Fruit fly (Drosophila melanogaster) ovary, adult (tissue): Measurements from ENCODE around the gene Nedd8.

Experiments used
- CG17801 ChIP-seq: fragments of 200-800 bp; optimal IDR thresholded peaks from 2 replicates; lab custom pipeline; 2019; ENCODE audit warnings: missing biosample characterization, mild to moderate bottlenecking, missing genetic modification characterization, moderate library complexity; ENCODE audit not compliant: partially characterized antibody

The Nedd8 gene

DNA sequence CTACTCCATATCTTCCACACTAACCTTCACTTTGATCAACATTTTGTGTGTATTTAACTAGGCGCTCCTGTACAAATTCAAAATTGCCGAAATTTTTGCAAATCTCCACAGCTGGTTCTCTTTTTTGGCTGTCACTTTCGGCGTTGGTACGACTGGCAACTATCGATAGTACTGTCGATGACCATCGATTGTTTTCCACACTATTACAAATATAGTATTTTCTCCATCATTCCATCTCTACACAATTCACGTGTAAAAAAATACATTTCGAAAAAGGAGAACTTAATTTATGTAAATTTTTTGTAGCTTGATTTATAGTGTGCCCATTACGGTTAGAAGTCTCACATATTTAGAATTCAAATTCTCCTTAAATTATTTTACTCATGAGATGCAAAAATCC lies at the start of gene Nedd8:
TSS of gene Nedd8 (minus strand) at position 164 of the 400 bp plus-strand sequence.
- peak; percentile 31 for TF ChIP-seq CG17801 (GFP tag; lab: Kevin White, UChicago)

- no peak for TF ChIP-seq CG17801 (GFP tag; lab: Kevin White, UChicago)
These were observed 45.5 kb upstream of the Nedd8 start, which contains the start of gene CG31792 for dm6 chr2L:18997148-18997547. Gene CG31792, plus strand, starts transcription at chr2L:18997448.

DNA sequence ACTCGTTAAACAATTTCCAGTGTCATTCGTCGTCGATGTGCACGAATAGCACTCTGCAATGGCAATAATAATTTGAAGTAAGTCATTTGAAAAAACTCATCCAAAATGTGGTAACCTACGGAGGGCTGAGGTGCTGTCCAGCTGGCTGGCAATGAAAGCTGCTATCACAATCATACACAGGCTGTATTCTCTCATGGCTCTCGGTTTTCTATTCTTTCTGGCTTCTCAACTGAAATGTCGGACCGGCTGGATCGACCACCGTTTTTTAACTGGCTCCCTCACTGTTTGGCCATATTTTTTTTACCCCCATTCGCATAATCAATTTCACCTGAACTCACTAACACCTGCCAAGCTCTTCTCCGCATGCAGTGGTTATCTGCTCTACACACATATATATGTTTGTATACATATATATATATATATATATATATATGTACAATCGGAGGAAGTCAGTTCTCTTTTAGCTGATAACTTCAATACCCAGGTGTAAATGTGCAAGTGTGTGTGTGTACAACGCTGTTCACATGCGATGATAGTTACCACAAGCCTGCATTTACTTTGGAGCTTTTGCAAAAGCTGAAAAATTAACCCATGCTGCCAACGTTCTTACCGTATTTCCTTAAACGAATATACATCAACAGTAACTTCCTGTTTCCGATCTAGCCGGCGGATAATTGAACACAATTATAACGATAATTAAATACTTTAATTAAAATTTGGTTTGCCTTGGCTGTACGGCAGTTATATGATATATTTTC lies 44.2 kb upstream of the Nedd8 start, which contains the start of gene CG10650:
TSS of gene CG10650 (minus strand) at position 275 of the 758 bp plus-strand sequence.
- TF ChIP-seq CG17801 (GFP tag; lab: Kevin White, UChicago) = no peak

dm6 chr2L:18992196-18992595 lies 40.6 kb upstream of the Nedd8 start, which contains the start of gene CG46465:
Gene CG46465, plus strand, starts transcription at chr2L:18992496.
- TF ChIP-seq CG17801 (GFP tag; lab: Kevin White, UChicago) = no peak

- TF ChIP-seq CG17801 (GFP tag; lab: Kevin White, UChicago) = no peak
These were observed 39.1 kb upstream of the Nedd8 start, which contains the start of gene CG15169 for dm6 chr2L:18990720-18991119. Gene CG15169, plus strand, starts transcription at chr2L:18991020.

dm6 chr2L:18990133-18990532 lies 38.5 kb upstream of the Nedd8 start, which contains the start of gene CG15170:
Gene CG15170, minus strand, starts transcription at chr2L:18990233.
- no peak for TF ChIP-seq CG17801 (GFP tag; lab: Kevin White, UChicago)

DNA sequence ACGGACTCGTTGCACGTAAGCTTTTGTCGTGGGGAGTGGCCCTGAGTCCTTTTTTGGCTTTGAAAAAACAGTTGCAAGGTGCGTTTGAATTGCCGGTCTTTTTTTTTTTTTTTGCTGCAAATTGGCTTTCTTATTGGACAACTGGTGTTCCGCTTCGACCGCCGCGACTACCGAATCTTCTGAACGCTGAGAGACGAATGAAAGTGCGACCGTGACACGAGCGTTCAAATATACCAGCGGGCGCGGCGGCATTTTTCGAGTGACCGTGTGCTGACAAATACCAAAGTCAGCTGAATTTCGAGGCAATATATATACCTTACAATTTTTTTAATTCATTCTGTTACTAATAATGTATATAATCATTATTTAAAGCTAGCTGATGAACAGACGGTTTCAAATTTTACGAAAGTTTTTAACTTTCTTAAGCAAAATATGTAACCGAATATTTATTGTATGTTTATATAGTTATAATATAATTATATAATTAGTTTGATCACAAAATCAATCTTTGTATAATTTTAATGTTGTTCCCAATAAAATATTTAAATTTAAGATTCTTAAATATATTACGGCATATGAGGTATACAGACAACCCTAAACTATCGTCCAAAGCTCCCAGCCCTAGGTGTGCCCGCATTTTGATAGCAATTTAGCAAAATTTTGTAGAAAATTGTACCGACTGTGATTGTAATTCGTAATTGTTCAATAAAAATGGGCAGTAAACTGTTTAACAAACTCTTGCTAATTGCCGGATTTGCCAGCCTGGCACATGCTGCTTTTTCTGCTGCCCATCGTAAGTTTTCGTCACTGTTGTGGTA lies 35.6 kb upstream of the Nedd8 start, which contains the start of the genes Swip-1 and EMC5:
TSS of gene Swip-1 (minus strand) at position 203 of the 818 bp plus-strand sequence.
TSS of gene EMC5 (plus strand) at position 630 of the 818 bp plus-strand sequence.
- TF ChIP-seq CG17801 (GFP tag; lab: Kevin White, UChicago) = peak; percentile 43

DNA sequence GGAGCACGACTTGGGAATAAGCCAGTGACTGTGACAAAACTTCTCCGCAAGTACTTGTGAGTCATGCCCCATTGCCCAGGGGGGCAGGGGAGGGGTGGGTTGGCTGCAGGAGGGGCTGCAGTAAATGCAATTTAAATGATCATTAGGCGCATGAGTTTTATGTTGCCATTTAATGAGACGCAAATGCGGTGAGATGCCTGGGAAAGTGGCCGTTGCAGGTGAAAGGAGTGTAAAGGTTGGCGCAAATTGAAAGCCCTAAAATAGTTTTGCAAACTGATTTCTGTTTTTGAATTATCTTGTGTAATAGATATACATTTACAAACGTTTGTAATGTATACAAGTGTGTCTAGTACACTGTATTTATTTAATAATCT lies 34.5 kb upstream of the Nedd8 start:
- TF ChIP-seq CG17801 (GFP tag; lab: Kevin White, UChicago) = no peak

dm6 chr2L:18985201-18986124 lies 33.8 kb upstream of the Nedd8 start:
- no peak for TF ChIP-seq CG17801 (GFP tag; lab: Kevin White, UChicago)

dm6 chr2L:18984158-18984557 lies 32.5 kb upstream of the Nedd8 start:
- no peak for TF ChIP-seq CG17801 (GFP tag; lab: Kevin White, UChicago)

dm6 chr2L:18982826-18983758 lies 31.5 kb upstream of the Nedd8 start:
- TF ChIP-seq CG17801 (GFP tag; lab: Kevin White, UChicago) = no peak

DNA sequence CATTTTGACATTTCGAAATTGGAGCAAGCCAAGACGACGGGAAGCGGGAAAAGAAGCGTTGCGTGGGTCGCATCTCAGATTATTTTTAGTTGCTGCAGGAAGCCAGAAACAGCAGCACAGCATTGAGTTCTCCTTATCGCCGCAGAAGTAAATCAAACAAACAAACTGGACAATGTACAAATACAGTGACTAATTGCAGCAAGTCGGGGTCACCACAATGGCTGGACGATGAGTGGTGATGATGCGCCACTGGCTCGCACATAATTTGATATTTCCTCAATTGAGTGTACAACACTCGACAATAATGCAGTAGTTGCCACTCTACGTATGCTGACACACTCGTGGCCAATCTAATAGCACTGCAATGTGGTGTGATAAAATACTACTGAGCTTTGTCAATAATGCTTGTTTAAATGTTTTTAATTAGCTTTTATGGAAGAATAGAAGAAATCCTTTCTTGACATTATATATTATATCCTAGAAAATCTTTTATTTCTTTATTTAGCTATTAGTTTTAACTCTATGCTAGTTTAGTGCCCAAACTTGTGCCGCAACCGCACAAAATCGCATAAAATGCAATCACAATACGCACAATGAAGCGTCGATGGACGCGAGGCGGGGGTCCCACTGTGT lies 30.4 kb upstream of the Nedd8 start:
- TF ChIP-seq CG17801 (GFP tag; lab: Kevin White, UChicago) = peak; percentile 19

DNA sequence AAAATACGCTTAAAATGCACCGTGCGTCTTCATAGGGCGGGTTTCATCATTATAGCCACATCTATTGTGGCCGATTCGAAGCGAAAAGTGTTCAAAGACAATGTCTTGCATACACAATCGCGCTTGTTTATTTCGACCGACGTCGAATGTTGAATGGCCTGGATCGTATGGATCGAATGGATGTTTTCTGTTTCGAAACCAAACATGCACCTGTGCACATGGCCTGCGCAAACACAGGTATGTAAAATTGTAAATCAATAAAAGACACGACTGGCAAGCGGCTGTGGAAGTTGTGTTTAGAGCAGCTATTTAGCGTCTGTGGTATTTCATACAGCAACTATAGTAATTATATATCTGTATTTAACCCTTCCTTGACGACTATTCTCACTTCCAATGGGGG lies 29.8 kb upstream of the Nedd8 start:
- TF ChIP-seq CG17801 (GFP tag; lab: Kevin White, UChicago) = no peak
